Worm (Caenorhabditis elegans): ENCODE data around the gene C04C3.14.

The C04C3.14 gene

DNA sequence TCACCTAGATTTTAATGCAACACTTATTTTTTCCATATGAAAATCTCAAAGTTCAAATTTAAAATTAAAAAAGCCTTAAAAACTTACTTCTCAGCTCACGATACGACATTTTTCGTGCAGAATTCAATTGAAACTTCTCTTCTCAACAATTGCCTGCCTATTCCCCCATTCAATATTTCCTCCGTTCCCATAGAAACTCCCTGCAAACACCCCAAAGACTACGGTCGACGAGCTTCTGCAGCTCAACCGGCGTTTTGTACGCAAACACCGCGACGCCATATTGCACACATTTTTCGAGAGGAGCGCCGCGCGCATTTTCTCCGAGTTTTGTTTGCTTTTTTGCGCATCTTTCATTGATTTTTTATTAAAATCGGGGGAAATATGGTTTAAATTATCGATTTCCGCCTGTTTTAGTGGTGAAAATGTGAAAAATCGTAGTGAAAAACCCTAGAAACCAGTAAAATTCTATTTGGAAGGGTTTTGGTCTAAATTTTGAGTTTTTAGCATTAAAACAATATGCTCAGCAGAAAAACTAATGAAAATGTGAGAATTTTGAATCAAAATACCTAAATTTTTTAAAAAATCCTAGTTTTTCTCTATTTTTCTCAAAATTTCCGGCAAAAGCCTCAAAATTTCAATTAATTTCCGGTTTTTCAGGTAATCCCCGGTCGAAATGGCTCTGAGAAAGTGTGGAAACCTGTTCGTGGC is 3.5 kb downstream of the C04C3.14 start, which contains the start of the genes dyf-3 and pdhb-1 (continued):
- peak in 1 of 2 experiments; percentile 37 for TF ChIP-seq mdl-1 (tag; optimal IDR thresholded peaks at IDR 0.05)
- no peak for TF ChIP-seq sptf-1 (tag; optimal IDR thresholded peaks at IDR 0.05)
- TF ChIP-seq mep-1 (tag; optimal IDR thresholded peaks at IDR 0.05) = peak; percentile 40
- TF ChIP-seq tbx-2 (tag; optimal IDR thresholded peaks at IDR 0.05) = peak; percentile 41
- no peak for TF ChIP-seq ztf-11 (tag; optimal IDR thresholded peaks at IDR 0.05)
- TF ChIP-seq efl-1 (optimal IDR thresholded peaks at IDR 0.05) = peak; percentile 46 to 61
- TF ChIP-seq efl-1 (GFP tag; optimal IDR thresholded peaks at IDR 0.05 in 1 of 2) = peak; percentile 56 to 94
- TF ChIP-seq nhr-85 (tag) = peak; percentile 69
- no peak for TF ChIP-seq ceh-88 (GFP tag; IDR thresholded peaks at IDR 0.05)
- TF ChIP-seq sup-37 (GFP tag; optimal IDR thresholded peaks at IDR 0.05) = no peak
- no peak for TF ChIP-seq sox-4 (tag; optimal IDR thresholded peaks at IDR 0.05)
- TF ChIP-seq unc-130 (tag; optimal IDR thresholded peaks at IDR 0.05) = peak; percentile 23
- TF ChIP-seq blmp-1 (tag; optimal IDR thresholded peaks at IDR 0.05) = no peak
- TF ChIP-seq nhr-84 (tag; optimal IDR thresholded peaks at IDR 0.05) = no peak
- no peak for TF ChIP-seq unc-62 (GFP tag; optimal IDR thresholded peaks at IDR 0.05)
- TF ChIP-seq fos-1 (tag; optimal IDR thresholded peaks at IDR 0.05) = no peak
- no peak for TF ChIP-seq C34B4.2 (tag; optimal IDR thresholded peaks at IDR 0.05)
- TF ChIP-seq ztf-4 (tag; optimal IDR thresholded peaks at IDR 0.05) = no peak
- no peak for TF ChIP-seq lin-15B (tag; optimal IDR thresholded peaks at IDR 0.05)
- no peak for TF ChIP-seq nhr-12 (tag; optimal IDR thresholded peaks at IDR 0.05)
- no peak for TF ChIP-seq swsn-7 (tag; optimal IDR thresholded peaks at IDR 0.05)
- no peak for TF ChIP-seq ceh-63 (GFP tag; optimal IDR thresholded peaks at IDR 0.05)
- no peak for TF ChIP-seq mab-9 (GFP tag; IDR thresholded peaks at IDR 0.05)
- peak; percentile 38 for TF ChIP-seq snu-23 (GFP tag; optimal IDR thresholded peaks at IDR 0.05)
- TF ChIP-seq isw-1 (GFP tag; IDR thresholded peaks at IDR 0.05) = no peak
- no peak for TF ChIP-seq nhr-90 (tag; optimal IDR thresholded peaks at IDR 0.05; ENCODE audit: poor library complexity)
- TF ChIP-seq dpl-1 (GFP tag; optimal IDR thresholded peaks at IDR 0.05) = peak; percentile 37 to 56 (median 48)
- peak; percentile 54 for TF ChIP-seq fkh-8 (tag; optimal IDR thresholded peaks at IDR 0.05)
- no peak for TF ChIP-seq ceh-90 (tag; optimal IDR thresholded peaks at IDR 0.05)
- TF ChIP-seq nhr-19 (GFP tag; conservative IDR thresholded peaks at IDR 0.05) = no peak
- no peak for TF ChIP-seq nhr-76 (tag; optimal IDR thresholded peaks at IDR 0.05)
- no peak for TF ChIP-seq nhr-71 (tag; optimal IDR thresholded peaks at IDR 0.05)
- TF ChIP-seq lin-13 (GFP tag; optimal IDR thresholded peaks at IDR 0.05) = no peak
- TF ChIP-seq egl-13 (tag; optimal IDR thresholded peaks at IDR 0.05) = no peak
- no peak for TF ChIP-seq pqm-1 (tag; optimal IDR thresholded peaks at IDR 0.05)
- TF ChIP-seq unc-30 (tag; optimal IDR thresholded peaks at IDR 0.05) = no peak
- no peak for TF ChIP-seq unc-98 (GFP tag; IDR thresholded peaks at IDR 0.05)
- no peak for TF ChIP-seq hpl-2 (GFP tag; optimal IDR thresholded peaks at IDR 0.05)
- peak; percentile 10 for TF ChIP-seq xbp-1 (tag; optimal IDR thresholded peaks at IDR 0.05)
- no peak for TF ChIP-seq egl-27 (tag; optimal IDR thresholded peaks at IDR 0.05)
- no peak for TF ChIP-seq hlh-17 (GFP tag; optimal IDR thresholded peaks at IDR 0.05; ENCODE audit: borderline replicate concordance)
- no peak for TF ChIP-seq jun-1 (tag; optimal IDR thresholded peaks at IDR 0.05)
- TF ChIP-seq hlh-4 (tag; optimal IDR thresholded peaks at IDR 0.05) = no peak
- no peak for TF ChIP-seq zag-1 (tag; optimal IDR thresholded peaks at IDR 0.05)
- no peak for TF ChIP-seq C16A3.4 (tag; optimal IDR thresholded peaks at IDR 0.05)
- TF ChIP-seq dsc-1 (tag; optimal IDR thresholded peaks at IDR 0.05) = peak; percentile 16
